Fruit fly (Drosophila melanogaster) whole organism, wandering third instar larva: ENCODE measurements around the gene mTor.

ENCODE experiments used
- Abd-B ChIP-seq: fragments of >200 bp; optimal IDR thresholded peaks from 2 replicates; lab custom pipeline; 2017; ENCODE audit warnings: missing biosample characterization, missing genetic modification characterization
- CrebA ChIP-seq: fragments of 200-800 bp; sonication (Bioruptor generic); optimal IDR thresholded peaks from 2 replicates; lab custom pipeline; 2016; ENCODE audit warnings: missing biosample characterization, mild to moderate bottlenecking, missing genetic modification characterization, borderline replicate concordance
- Dfd ChIP-seq: fragments of >200 bp; optimal IDR thresholded peaks from 2 replicates; lab custom pipeline; 2017; ENCODE audit warnings: missing biosample characterization, missing genetic modification characterization
- Dif ChIP-seq: fragments of 200-275, 200-300 bp; sonication (Bioruptor generic); optimal IDR thresholded peaks from 2 replicates; lab custom pipeline; 2018; ENCODE audit warnings: missing biosample characterization, missing genetic modification characterization; ENCODE audit not compliant: partially characterized antibody
- GATAd ChIP-seq: sonication (Bioruptor generic); optimal IDR thresholded peaks from 2 replicates; lab custom pipeline; 2016; ENCODE audit warnings: missing biosample characterization, missing genetic modification characterization
- HLH106 ChIP-seq: fragments of 200-800 bp; optimal IDR thresholded peaks from 3 replicates; lab custom pipeline; 2019; ENCODE audit warnings: missing biosample characterization, mild to moderate bottlenecking, missing genetic modification characterization, moderate library complexity
- Hnf4 ChIP-seq: fragments of 200-800 bp; sonication (Bioruptor generic); optimal IDR thresholded peaks from 2 replicates; lab custom pipeline; 2016; ENCODE audit warnings: missing biosample characterization, mild to moderate bottlenecking, missing genetic modification characterization
- Hr78 ChIP-seq: fragments of >200 bp; optimal IDR thresholded peaks from 2 replicates; lab custom pipeline; 2017; ENCODE audit warnings: missing biosample characterization, missing genetic modification characterization
- Hr83 ChIP-seq: fragments of 200-300 bp; sonication (Bioruptor generic); optimal IDR thresholded peaks from 2 replicates; lab custom pipeline; 2016; ENCODE audit warnings: missing biosample characterization, mild to moderate bottlenecking, missing genetic modification characterization, moderate library complexity; ENCODE audit not compliant: poor library complexity, severe bottlenecking
- Myc ChIP-seq: fragments of >200 bp; optimal IDR thresholded peaks from 2 replicates; lab custom pipeline; 2017
- N ChIP-seq: fragments of >200 bp; optimal IDR thresholded peaks from 2 replicates; lab custom pipeline; 2018; ENCODE audit warnings: missing biosample characterization, missing external identifiers, missing genetic modification characterization
- OdsH ChIP-seq: fragments of 200-800 bp; sonication (Bioruptor generic); optimal IDR thresholded peaks from 2 replicates; lab custom pipeline; 2016; ENCODE audit warnings: missing biosample characterization, mild to moderate bottlenecking, missing genetic modification characterization
- Sp1 ChIP-seq: fragments of 200-800 bp; sonication (Bioruptor generic); optimal IDR thresholded peaks from 3 replicates; lab custom pipeline; 2019; ENCODE audit warnings: missing biosample characterization, mild to moderate bottlenecking, missing genetic modification characterization, moderate library complexity
- Vsx2 ChIP-seq: fragments of 200-300, 225-300 bp; sonication (Bioruptor generic); optimal IDR thresholded peaks from 2 replicates; lab custom pipeline; 2018; ENCODE audit warnings: missing biosample characterization, missing genetic modification characterization; ENCODE audit not compliant: partially characterized antibody
- br ChIP-seq: fragments of 200-800 bp; sonication (Bioruptor generic); optimal IDR thresholded peaks from 2 replicates; lab custom pipeline; 2016; ENCODE audit warnings: missing biosample characterization, missing genetic modification characterization
- brk ChIP-seq: fragments of 200-800 bp; sonication (Bioruptor generic); optimal IDR thresholded peaks from 2 replicates; lab custom pipeline; 2016; ENCODE audit warnings: missing biosample characterization, mild to moderate bottlenecking, missing genetic modification characterization
- dl ChIP-seq, 2 experiments: fragments of 175-275, 200-275 bp in 1 of 2; fragments of 200-275 bp in 1 of 2; sonication (Bioruptor generic); optimal IDR thresholded peaks; lab custom pipeline; 2018; ENCODE audit warnings: mild to moderate bottlenecking in 2 of 2, missing biosample characterization in 2 of 2, missing genetic modification characterization in 2 of 2, moderate library complexity in 2 of 2; ENCODE audit not compliant: partially characterized antibody in 2 of 2, insufficient read depth in 1 of 2
- dmrt93B ChIP-seq: fragments of 200-800 bp; sonication (Bioruptor generic); optimal IDR thresholded peaks from 2 replicates; lab custom pipeline; 2018; ENCODE audit warnings: missing biosample characterization, mild to moderate bottlenecking, missing genetic modification characterization
- dsf ChIP-seq: sonication (Bioruptor generic); optimal IDR thresholded peaks from 2 replicates; lab custom pipeline; 2016; ENCODE audit warnings: missing biosample characterization, missing genetic modification characterization, borderline replicate concordance
- ey ChIP-seq: fragments of 200-800 bp; sonication (Bioruptor generic); optimal IDR thresholded peaks from 2 replicates; lab custom pipeline; 2016; ENCODE audit warnings: missing biosample characterization, missing genetic modification characterization
- foxo ChIP-seq, 2 experiments: fragments of 200-800 bp; sonication (Bioruptor generic); optimal IDR thresholded peaks; 2 replicates in 1 of 2; 3 replicates in 1 of 2; lab custom pipeline; 2016 to 2017; ENCODE audit warnings: missing biosample characterization in 2 of 2, missing genetic modification characterization in 2 of 2
- fru ChIP-seq: fragments of 200-800 bp; sonication (Bioruptor generic); optimal IDR thresholded peaks from 3 replicates; lab custom pipeline; 2016; ENCODE audit warnings: missing biosample characterization, mild to moderate bottlenecking, missing genetic modification characterization
- lola ChIP-seq: fragments of >200 bp; optimal IDR thresholded peaks from 2 replicates; lab custom pipeline; 2017; ENCODE audit warnings: missing biosample characterization, missing genetic modification characterization
- psq ChIP-seq: fragments of 200-800 bp; sonication (Bioruptor generic); optimal IDR thresholded peaks from 3 replicates; lab custom pipeline; 2017; ENCODE audit warnings: missing biosample characterization, mild to moderate bottlenecking, missing genetic modification characterization, moderate library complexity
- sv ChIP-seq: fragments of 200-800 bp; sonication (Bioruptor generic); optimal IDR thresholded peaks from 3 replicates; lab custom pipeline; 2016; ENCODE audit warnings: missing biosample characterization, missing genetic modification characterization
- tai ChIP-seq: sonication (Bioruptor generic); optimal IDR thresholded peaks from 2 replicates; lab custom pipeline; 2016; ENCODE audit warnings: missing biosample characterization, missing genetic modification characterization
- usp ChIP-seq: fragments of >200 bp; optimal IDR thresholded peaks from 2 replicates; lab custom pipeline; 2017; ENCODE audit warnings: missing biosample characterization, missing genetic modification characterization
- woc ChIP-seq: sonication (Bioruptor generic); optimal IDR thresholded peaks from 2 replicates; lab custom pipeline; 2016; ENCODE audit warnings: missing biosample characterization, mild to moderate bottlenecking, missing genetic modification characterization

Gene mTor

dm6 chr2L:13018992-13019484 lies 14.8 kb downstream of the mTor start, which contains the start of gene Ube4B (continued):
- TF ChIP-seq dl (GFP tag; optimal IDR thresholded peaks at IDR 0.05; lab: Kevin White, UChicago; ENCODE audit: insufficient read depth in 1 of 2, partially characterized antibody in 2 of 2) = no peak
- TF ChIP-seq lola (GFP tag; lab: Kevin White, UChicago) = no peak
- no peak for TF ChIP-seq usp (GFP tag; lab: Kevin White, UChicago)
- TF ChIP-seq sv (GFP tag; lab: Kevin White, UChicago) = peak; percentile 44
- TF ChIP-seq GATAd (GFP tag; lab: Kevin White, UChicago) = no peak
- peak; percentile 25 for TF ChIP-seq woc (GFP tag; lab: Kevin White, UChicago)
- peak; percentile 38 for TF ChIP-seq psq
- no peak for TF ChIP-seq dmrt93B (GFP tag; lab: Kevin White, UChicago)
- no peak for TF ChIP-seq br (GFP tag; lab: Kevin White, UChicago)
- TF ChIP-seq tai (GFP tag; lab: Kevin White, UChicago) = no peak
- TF ChIP-seq N (GFP tag; lab: Kevin White, UChicago) = no peak
- TF ChIP-seq Vsx2 (GFP tag; lab: Kevin White, UChicago) = no peak
- TF ChIP-seq Dif (GFP tag; lab: Kevin White, UChicago) = no peak

- no peak for TF ChIP-seq N (GFP tag; lab: Kevin White, UChicago)
- no peak for TF ChIP-seq CrebA (GFP tag; lab: Kevin White, UChicago)
- TF ChIP-seq dl (GFP tag; optimal IDR thresholded peaks at IDR 0.05; lab: Kevin White, UChicago; ENCODE audit: insufficient read depth in 1 of 2, partially characterized antibody in 2 of 2) = no peak
- no peak for TF ChIP-seq Hr78 (GFP tag; lab: Kevin White, UChicago)
- TF ChIP-seq Hr83 (GFP tag; lab: Kevin White, UChicago) = no peak
- TF ChIP-seq dsf (GFP tag; lab: Kevin White, UChicago) = no peak
- TF ChIP-seq dmrt93B (GFP tag; lab: Kevin White, UChicago) = no peak
- no peak for TF ChIP-seq OdsH (GFP tag; lab: Kevin White, UChicago)
- no peak for TF ChIP-seq psq
These were observed 16.9 kb downstream of the mTor start, which contains the start of gene CG9933 for dm6 chr2L:13021020-13021781. CG9933 (minus strand) TSS chr2L:13021312.

dm6 chr2L:13028923-13029322 lies 24.6 kb downstream of the mTor start:
- TF ChIP-seq dl (GFP tag; optimal IDR thresholded peaks at IDR 0.05; lab: Kevin White, UChicago; ENCODE audit: insufficient read depth in 1 of 2, partially characterized antibody in 2 of 2) (no peak), Abd-B (no peak), N (GFP tag; lab: Kevin White, UChicago) (no peak), usp (GFP tag; lab: Kevin White, UChicago) (no peak), ey (GFP tag; lab: Kevin White, UChicago) (no peak), lola (GFP tag; lab: Kevin White, UChicago) (no peak), Hnf4 (no peak), brk (GFP tag; lab: Kevin White, UChicago) (no peak), fru (no peak), Sp1 (GFP tag; lab: Kevin White, UChicago) (no peak), foxo (GFP tag; optimal IDR thresholded peaks at IDR 0.05; lab: Kevin White, UChicago) (no peak)

DNA sequence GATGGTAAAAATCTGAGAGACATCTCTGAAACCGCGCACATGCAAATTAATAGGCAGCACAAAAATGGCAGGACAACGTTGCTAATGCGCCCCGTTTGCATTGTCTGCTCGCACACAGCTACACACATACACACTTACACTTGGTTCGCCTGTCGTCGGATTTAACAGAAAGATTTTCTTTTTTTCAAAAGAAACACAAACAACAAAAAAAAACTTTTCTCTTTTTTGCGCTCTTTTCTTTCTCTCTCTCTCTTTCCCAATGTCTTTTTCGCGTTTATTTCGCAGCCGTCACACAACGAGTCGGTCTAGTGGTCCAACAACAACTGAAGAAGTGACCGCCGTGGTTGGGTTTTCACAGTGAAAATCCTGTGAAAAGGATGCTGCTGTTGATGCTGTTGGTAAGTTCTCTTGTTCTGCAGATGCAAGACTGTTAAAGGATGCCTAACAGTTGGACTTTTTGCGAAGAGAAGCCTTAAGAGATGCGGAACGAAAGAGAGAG lies 31.5 kb downstream of the mTor start:
- TF ChIP-seq HLH106 (no peak), dmrt93B (GFP tag; lab: Kevin White, UChicago) (no peak), woc (GFP tag; lab: Kevin White, UChicago) (no peak), N (GFP tag; lab: Kevin White, UChicago) (no peak), Sp1 (GFP tag; lab: Kevin White, UChicago) (no peak), fru (no peak), tai (GFP tag; lab: Kevin White, UChicago) (no peak), Myc (lab: Kevin White, UChicago) (no peak), Dif (GFP tag; lab: Kevin White, UChicago) (no peak)
- TF ChIP-seq, all 38 proteins: peak for 0

dm6 chr2L:13042405-13042804 lies 38.1 kb downstream of the mTor start:
- TF ChIP-seq Dfd (GFP tag; lab: Kevin White, UChicago) = peak; percentile 63
- no peak for TF ChIP-seq Vsx2 (GFP tag; lab: Kevin White, UChicago)
- TF ChIP-seq, all 38 proteins: peak for 1
